Worm (Caenorhabditis elegans): ENCODE data around the gene R10F2.6.

ce11 chrIII:2907819-2908218 lies 36.1 kb downstream of the R10F2.6 start:
- no peak for TF ChIP-seq mep-1 (tag; optimal IDR thresholded peaks at IDR 0.05)
- no peak for TF ChIP-seq efl-3 (GFP tag; optimal IDR thresholded peaks at IDR 0.05)
- no peak for TF ChIP-seq nhr-47 (tag; optimal IDR thresholded peaks at IDR 0.05)
